Fruit fly (Drosophila melanogaster): Measurements from ENCODE around the gene CG13311.

The CG13311 gene

DNA sequence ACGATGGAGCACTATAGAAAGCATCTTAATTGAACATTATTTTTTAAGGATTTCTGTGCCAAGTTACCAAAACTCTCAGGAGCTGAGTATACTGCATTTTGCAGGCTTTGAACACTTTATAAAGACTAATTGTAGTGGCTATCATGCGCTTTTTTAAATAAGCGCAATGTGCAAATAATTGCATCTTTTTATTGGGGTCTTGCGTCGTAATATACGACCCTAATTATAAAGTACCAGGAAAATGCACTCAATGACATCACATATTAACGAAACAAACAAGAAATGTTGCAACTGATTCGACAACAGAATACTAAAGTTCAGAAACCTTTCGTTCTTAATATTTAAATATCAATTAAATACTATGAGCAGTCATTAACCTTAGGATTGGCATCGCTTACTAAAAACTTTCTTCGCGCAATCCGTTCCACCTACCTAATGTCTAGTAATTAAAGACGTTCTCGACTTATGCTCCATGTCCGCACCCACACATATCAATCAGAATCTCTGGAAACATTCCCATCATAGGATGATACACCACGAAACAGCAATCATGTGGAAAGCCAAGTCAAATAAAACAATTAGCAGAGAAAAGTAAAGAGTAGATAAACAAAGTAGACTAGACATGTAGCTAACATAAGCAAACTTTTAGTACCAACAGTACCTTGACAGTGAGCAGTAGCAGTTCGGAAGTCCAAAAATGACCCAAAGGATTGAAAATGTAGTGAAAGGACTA is 2.3 kb upstream of the CG13311 start, which contains the start of the genes CG32023 and CG34427:
Gene CG32023, minus strand, starts transcription at position 101 of the 733 bp plus-strand sequence.
Gene CG34427, plus strand, starts transcription at position 683 of the 733 bp plus-strand sequence.
- no peak for TF ChIP-seq noc (tag; optimal IDR thresholded peaks at IDR 0.05)

DNA sequence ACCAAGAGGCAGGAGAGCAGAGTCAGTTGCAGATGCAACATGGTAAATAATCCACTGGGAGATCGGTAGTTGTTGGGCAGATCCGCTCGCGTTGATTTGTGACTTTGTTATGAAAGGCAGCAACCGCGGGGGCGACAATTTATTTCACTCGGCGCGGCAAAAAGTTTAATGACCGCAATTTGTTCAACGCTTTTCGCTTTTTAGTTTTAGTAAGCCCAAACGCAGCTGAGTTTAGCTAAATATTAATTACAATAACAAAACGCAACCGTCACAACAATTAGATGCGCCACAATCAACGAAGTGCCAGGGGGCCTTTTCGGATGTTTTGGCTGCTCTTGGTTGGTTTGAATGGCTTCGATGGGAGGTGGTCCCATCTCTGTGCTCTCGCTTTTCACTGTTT is 1.5 kb downstream of the CG13311 start, which contains the start of gene CG13310:
Gene CG13310, minus strand, starts transcription at position 101 of the 400 bp plus-strand sequence.
- TF ChIP-seq noc (tag; optimal IDR thresholded peaks at IDR 0.05): no peak

- no peak for TF ChIP-seq noc (tag; optimal IDR thresholded peaks at IDR 0.05)
Measured at dm6 chr3L:8798539-8798938, 3.4 kb downstream of the CG13311 start.

- TF ChIP-seq noc (tag; optimal IDR thresholded peaks at IDR 0.05): no peak
Measured at dm6 chr3L:8798129-8798528, 3.8 kb downstream of the CG13311 start.

DNA sequence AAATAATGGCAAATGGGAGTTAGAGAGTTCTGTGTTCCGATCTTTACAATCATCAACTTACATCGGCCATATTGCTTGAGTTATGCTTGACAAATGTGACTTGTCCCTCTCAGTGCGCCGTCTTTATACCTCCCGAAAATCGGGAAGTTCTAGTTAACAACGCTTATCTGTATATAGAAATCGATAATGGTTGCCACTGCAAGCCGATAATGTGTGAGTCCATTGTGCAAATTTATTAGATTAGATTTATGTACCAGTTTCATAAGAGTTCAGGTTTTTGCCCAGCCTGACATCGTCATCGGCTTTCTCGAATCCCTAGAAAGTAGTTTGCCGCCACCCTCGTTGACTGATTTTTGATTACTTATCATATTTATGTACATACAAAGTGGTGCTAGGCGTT is 13.5 kb downstream of the CG13311 start, which contains the start of gene Acbp5:
Gene Acbp5, minus strand, starts transcription at position 101 of the 400 bp plus-strand sequence.
- no peak for TF ChIP-seq noc (tag; optimal IDR thresholded peaks at IDR 0.05)

DNA sequence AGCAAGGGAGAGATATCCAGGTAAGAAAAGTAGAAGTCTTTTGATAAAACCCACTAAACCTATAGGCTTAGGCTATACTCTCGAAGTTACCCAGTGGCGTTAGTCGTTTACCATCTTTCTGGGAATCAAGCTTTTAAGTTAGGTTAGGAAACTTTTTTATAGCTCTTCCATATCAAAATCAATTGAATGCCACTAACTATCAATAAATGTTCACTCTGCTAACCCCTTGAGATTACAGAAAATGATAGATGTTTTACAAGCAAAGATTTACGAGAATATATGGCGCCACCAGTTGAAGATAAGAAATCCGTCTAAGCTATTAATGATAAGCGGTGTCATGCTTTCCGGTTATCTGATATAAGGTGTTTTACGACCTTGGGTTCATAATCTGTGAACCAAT is 14.3 kb downstream of the CG13311 start:
- TF ChIP-seq noc (tag; optimal IDR thresholded peaks at IDR 0.05): peak; percentile 44

DNA sequence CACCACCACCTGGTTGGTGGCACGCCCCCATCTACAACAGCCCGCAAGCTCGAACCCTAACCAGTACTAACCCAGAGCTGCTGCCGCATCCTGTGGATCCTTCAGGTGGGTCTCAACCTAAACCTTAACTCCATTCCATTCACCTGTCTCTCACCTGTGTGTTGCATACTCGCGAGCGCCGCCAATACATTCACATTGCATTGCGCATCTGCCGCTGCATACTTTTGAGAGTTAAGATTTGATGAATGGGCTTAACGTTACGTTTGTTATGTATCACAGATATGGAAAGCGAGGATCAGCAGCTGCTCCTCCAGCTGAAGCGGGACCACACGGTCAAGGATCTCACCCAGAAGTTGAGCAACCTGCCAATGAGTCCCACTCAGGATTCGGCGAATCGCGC is 14.7 kb downstream of the CG13311 start:
- no peak for TF ChIP-seq noc (tag; optimal IDR thresholded peaks at IDR 0.05)

DNA sequence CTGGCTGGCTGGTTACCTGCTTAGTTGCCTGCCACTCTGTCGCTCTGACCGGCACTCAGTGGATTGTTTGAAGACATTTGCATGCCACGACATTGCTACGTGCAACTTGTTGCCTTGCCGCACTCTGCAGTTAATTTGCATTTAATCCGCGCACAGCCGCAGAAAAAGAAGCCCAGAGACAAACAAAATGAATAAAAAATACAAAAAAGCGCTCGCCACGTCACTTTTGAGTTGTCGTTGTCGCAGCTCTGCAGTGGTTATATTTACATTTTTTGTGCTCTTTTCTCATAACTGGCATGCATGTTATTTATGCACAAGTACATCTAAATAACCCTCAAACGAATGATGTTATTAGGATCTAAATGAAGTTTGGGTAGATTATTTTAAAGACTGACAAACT is 18.7 kb downstream of the CG13311 start:
- TF ChIP-seq noc (tag; optimal IDR thresholded peaks at IDR 0.05): no peak

DNA sequence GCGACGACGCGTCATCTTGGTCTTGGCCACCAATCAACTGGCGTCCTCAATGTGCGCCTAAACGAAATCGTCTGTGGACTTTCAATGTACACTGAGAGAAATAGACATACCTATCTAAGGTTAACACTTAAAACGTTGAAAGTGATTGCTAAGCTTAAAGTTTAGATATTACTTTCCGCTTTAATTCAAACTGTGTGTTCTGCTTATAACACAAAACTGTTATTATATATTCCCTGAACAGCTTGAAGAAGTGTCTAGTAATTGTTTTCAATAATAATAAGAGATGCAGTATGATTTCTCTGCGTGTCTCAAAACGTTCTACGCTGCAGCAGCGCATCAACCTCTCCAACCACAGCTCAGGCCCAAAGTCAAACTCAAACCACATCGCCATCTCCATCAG is 20.0 kb downstream of the CG13311 start:
- TF ChIP-seq noc (tag; optimal IDR thresholded peaks at IDR 0.05): no peak

- TF ChIP-seq noc (tag; optimal IDR thresholded peaks at IDR 0.05): peak; percentile 28
Measured at dm6 chr3L:8780723-8781296, 21.2 kb downstream of the CG13311 start.

dm6 chr3L:8777313-8777924 is 24.5 kb downstream of the CG13311 start:
- TF ChIP-seq noc (tag; optimal IDR thresholded peaks at IDR 0.05): no peak

- TF ChIP-seq noc (tag; optimal IDR thresholded peaks at IDR 0.05): no peak
Measured at dm6 chr3L:8774974-8775731, 26.8 kb downstream of the CG13311 start.

dm6 chr3L:8773713-8774112 is 28.3 kb downstream of the CG13311 start:
- no peak for TF ChIP-seq noc (tag; optimal IDR thresholded peaks at IDR 0.05)

- no peak for TF ChIP-seq noc (tag; optimal IDR thresholded peaks at IDR 0.05)
Measured at dm6 chr3L:8772998-8773684, 28.8 kb downstream of the CG13311 start.

DNA sequence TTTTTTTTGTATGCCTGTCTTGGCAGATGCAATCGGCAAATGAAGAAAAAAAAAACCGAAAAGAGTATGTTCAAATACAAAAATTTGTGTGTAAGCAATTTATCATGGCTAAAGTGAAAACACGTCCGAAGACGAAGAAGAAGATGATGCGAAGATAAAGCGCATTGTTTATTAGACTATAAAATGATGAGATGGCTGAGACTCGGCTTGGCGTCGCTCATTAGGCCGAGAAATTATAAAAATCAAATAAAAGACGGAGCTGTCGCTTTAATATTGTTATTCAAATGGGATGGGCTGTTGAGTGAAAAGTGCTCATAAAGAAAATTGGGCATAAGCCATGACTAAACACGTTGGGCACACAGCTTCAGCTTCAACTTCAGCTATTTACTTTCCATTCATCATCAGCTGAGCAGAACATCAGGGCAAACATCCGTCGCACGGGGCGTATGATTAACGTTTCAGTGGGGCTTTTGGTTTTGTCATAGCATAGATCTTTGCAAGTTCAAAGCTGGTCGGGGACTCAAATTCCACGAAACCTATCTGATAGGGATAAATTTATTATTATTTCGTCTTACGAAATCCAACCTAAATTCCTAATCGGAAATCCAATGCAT is 31.2 kb downstream of the CG13311 start:
- TF ChIP-seq noc (tag; optimal IDR thresholded peaks at IDR 0.05): no peak
